Fruit fly (Drosophila melanogaster): ENCODE measurements around the gene RabX6.

dm6 chr3L:704661-705543 lies 14.6 kb downstream of the RabX6 start:
- TF ChIP-seq CG8478 (optimal IDR thresholded peaks at IDR 0.05) (no peak), CTCF (optimal IDR thresholded peaks at IDR 0.05) (no peak)

Measured in S2 (cell line).